Fruit fly (Drosophila melanogaster) whole organism, embryonic: Measurements from ENCODE around the gene CG32054.

Source experiments
- B-H2 ChIP-seq: fragments of 200-800 bp; sonication (Bioruptor generic); optimal IDR thresholded peaks from 2 replicates; lab custom pipeline; 2018; ENCODE audit warnings: missing biosample characterization, mild to moderate bottlenecking, missing genetic modification characterization
- BEAF-32 ChIP-seq: fragments of 200-800 bp; sonication (Bioruptor generic); optimal IDR thresholded peaks from 3 replicates; lab custom pipeline; 2017; ENCODE audit warnings: missing biosample characterization, missing genetic modification characterization, mild to moderate bottlenecking, moderate library complexity, missing genetic modification reagents
- Blimp-1 ChIP-seq: fragments of 200-800 bp; sonication (Bioruptor generic); optimal IDR thresholded peaks from 3 replicates; lab custom pipeline; 2018; ENCODE audit warnings: missing biosample characterization, missing genetic modification characterization, mild to moderate bottlenecking, moderate library complexity, missing genetic modification reagents
- CG11504 ChIP-seq: fragments of 200-800 bp; sonication (Bioruptor generic); optimal IDR thresholded peaks from 3 replicates; lab custom pipeline; 2019; ENCODE audit warnings: missing biosample characterization, mild to moderate bottlenecking, missing genetic modification characterization, moderate library complexity
- CG11723 ChIP-seq: fragments of 200-800 bp; sonication (Bioruptor generic); optimal IDR thresholded peaks from 2 replicates; lab custom pipeline; 2017; ENCODE audit warnings: missing biosample characterization, mild to moderate bottlenecking, missing genetic modification characterization
- CG12155 ChIP-seq: fragments of 200-800 bp; sonication (Bioruptor generic); optimal IDR thresholded peaks from 3 replicates; lab custom pipeline; 2016; ENCODE audit warnings: missing biosample characterization, missing genetic modification characterization
- CG13296 ChIP-seq: fragments of 200-800 bp; sonication (Bioruptor generic); optimal IDR thresholded peaks from 3 replicates; lab custom pipeline; 2018; ENCODE audit warnings: missing biosample characterization, mild to moderate bottlenecking, missing genetic modification characterization
- CG14050 ChIP-seq: fragments of 200-800 bp; sonication (Bioruptor generic); IDR thresholded peaks from 3 replicates; pipeline ENCODE4 v1.3.6; 2022; ENCODE audit warnings: missing biosample characterization, missing genetic modification characterization
- CG17385 ChIP-seq: fragments of 200-800 bp; sonication (Bioruptor generic); optimal IDR thresholded peaks from 3 replicates; lab custom pipeline; 2018; ENCODE audit warnings: missing biosample characterization, mild to moderate bottlenecking, missing genetic modification characterization
- CG30431 ChIP-seq: fragments of 200-800 bp; sonication (Bioruptor generic); optimal IDR thresholded peaks from 2 replicates; lab custom pipeline; 2017; ENCODE audit warnings: missing biosample characterization, missing genetic modification characterization
- CG3065 ChIP-seq: fragments of 200-800 bp; sonication (Bioruptor generic); optimal IDR thresholded peaks from 2 replicates; lab custom pipeline; 2016; ENCODE audit warnings: missing biosample characterization, missing genetic modification characterization
- CG34376 ChIP-seq: fragments of 200-800 bp; sonication (Bioruptor generic); optimal IDR thresholded peaks from 2 replicates; lab custom pipeline; 2018; ENCODE audit warnings: missing biosample characterization, mild to moderate bottlenecking, missing genetic modification characterization
- CG4282 ChIP-seq: fragments of 200-800 bp; sonication (Bioruptor generic); optimal IDR thresholded peaks from 2 replicates; lab custom pipeline; 2016; ENCODE audit warnings: missing biosample characterization, missing genetic modification characterization
- CG43689 ChIP-seq: fragments of 200-800 bp; sonication (Bioruptor generic); IDR thresholded peaks from 2 replicates; pipeline ENCODE4 v1.3.6; 2022; ENCODE audit warnings: missing biosample characterization, missing genetic modification characterization
- CG6175 ChIP-seq: fragments of 200-800 bp; sonication (Bioruptor generic); IDR thresholded peaks from 3 replicates; pipeline ENCODE4 v1.3.6; 2022; ENCODE audit warnings: missing biosample characterization, missing genetic modification characterization
- CG6254 ChIP-seq: fragments of 200-800 bp; sonication (Bioruptor generic); optimal IDR thresholded peaks from 3 replicates; lab custom pipeline; 2017; ENCODE audit warnings: mild to moderate bottlenecking, missing biosample characterization, missing genetic modification reagents, missing genetic modification characterization
- CG7271 ChIP-seq: fragments of 200-800 bp; sonication (Bioruptor generic); optimal IDR thresholded peaks from 2 replicates; lab custom pipeline; 2018; ENCODE audit warnings: missing biosample characterization, mild to moderate bottlenecking, missing genetic modification characterization, moderate library complexity
- CG8281 ChIP-seq: fragments of 200-800 bp; sonication (Bioruptor generic); optimal IDR thresholded peaks from 2 replicates; lab custom pipeline; 2018; ENCODE audit warnings: missing biosample characterization, mild to moderate bottlenecking, missing genetic modification characterization, moderate library complexity
- CG8924 ChIP-seq: fragments of 200-800 bp; optimal IDR thresholded peaks from 3 replicates; lab custom pipeline; 2019; ENCODE audit warnings: missing biosample characterization, mild to moderate bottlenecking, missing genetic modification characterization, moderate library complexity
- CG9727 ChIP-seq: fragments of 200-800 bp; sonication (Bioruptor generic); optimal IDR thresholded peaks from 3 replicates; lab custom pipeline; 2017; ENCODE audit warnings: missing biosample characterization, mild to moderate bottlenecking, missing genetic modification characterization
- D19B ChIP-seq: fragments of 200-800 bp; sonication (Bioruptor generic); optimal IDR thresholded peaks from 2 replicates; lab custom pipeline; 2017; ENCODE audit warnings: missing biosample characterization, mild to moderate bottlenecking, missing genetic modification characterization
- Dek ChIP-seq: fragments of 200-800 bp; sonication (Bioruptor generic); optimal IDR thresholded peaks from 3 replicates; lab custom pipeline; 2019; ENCODE audit warnings: missing biosample characterization, mild to moderate bottlenecking, missing genetic modification characterization, moderate library complexity
- Doc3 ChIP-seq: fragments of 200-800 bp; sonication (Bioruptor generic); IDR thresholded peaks from 3 replicates; pipeline ENCODE4 v1.3.6; 2022; ENCODE audit warnings: missing biosample characterization, missing genetic modification characterization; ENCODE audit not compliant: partially characterized antibody
- Fer2 ChIP-seq: fragments of 200-800 bp; sonication (Bioruptor generic); optimal IDR thresholded peaks from 2 replicates; lab custom pipeline; 2018; ENCODE audit warnings: missing biosample characterization, mild to moderate bottlenecking, missing genetic modification characterization, moderate library complexity
- Hey ChIP-seq: fragments of 200-800 bp; sonication (Bioruptor generic); optimal IDR thresholded peaks from 3 replicates; lab custom pipeline; 2018; ENCODE audit warnings: missing biosample characterization, mild to moderate bottlenecking, missing genetic modification characterization
- Hr51 ChIP-seq, 2 experiments: fragments of 200-800 bp; sonication (Bioruptor generic); optimal IDR thresholded peaks; 2 replicates in 1 of 2; 3 replicates in 1 of 2; lab custom pipeline; 2016 to 2018; ENCODE audit warnings: missing biosample characterization in 2 of 2, missing genetic modification characterization in 2 of 2, mild to moderate bottlenecking in 1 of 2, moderate library complexity in 1 of 2
- Jarid2 ChIP-seq: fragments of 200-800 bp; sonication (Bioruptor generic); optimal IDR thresholded peaks from 3 replicates; lab custom pipeline; 2017; ENCODE audit warnings: mild to moderate bottlenecking, missing biosample characterization, missing genetic modification reagents, missing genetic modification characterization
- Lim3 ChIP-seq: fragments of 200-800 bp; sonication (Bioruptor generic); IDR thresholded peaks from 2 replicates; pipeline ENCODE4 v1.3.6; 2022; ENCODE audit warnings: missing biosample characterization, missing genetic modification characterization
- Oaz ChIP-seq: fragments of 200-800 bp; sonication (Bioruptor generic); IDR thresholded peaks from 2 replicates; pipeline ENCODE4 v1.3.6; 2022; ENCODE audit warnings: missing biosample characterization, missing genetic modification characterization
- Ptx1 ChIP-seq: fragments of 200-800 bp; sonication (Bioruptor generic); IDR thresholded peaks from 2 replicates; pipeline ENCODE4 v1.3.6; 2022; ENCODE audit warnings: missing biosample characterization, missing genetic modification characterization
- Sry-δ ChIP-seq: fragments of 200-800 bp; sonication (Bioruptor generic); optimal IDR thresholded peaks from 2 replicates; lab custom pipeline; 2016; ENCODE audit warnings: missing biosample characterization, missing genetic modification characterization
- Tbp ChIP-seq: fragments of >200 bp; optimal IDR thresholded peaks from 2 replicates; lab custom pipeline; 2018; ENCODE audit warnings: missing biosample characterization, missing genetic modification characterization
- Trl ChIP-seq, 3 experiments: fragments of >200 bp in 2 of 3; fragments of 200-800 bp in 1 of 3; sonication (Bioruptor generic) in 1 of 3; optimal IDR thresholded peaks; 2 replicates in 1 of 3; 3 replicates in 2 of 3; lab custom pipeline; 2016 to 2017; ENCODE audit warnings: missing biosample characterization in 1 of 3, missing genetic modification characterization in 1 of 3
- Xbp1 ChIP-seq: fragments of 200-800 bp; sonication (Bioruptor generic); optimal IDR thresholded peaks from 3 replicates; lab custom pipeline; 2016; ENCODE audit warnings: missing biosample characterization, mild to moderate bottlenecking, missing genetic modification characterization
- YL-1 ChIP-seq: fragments of 200-800 bp; sonication (Bioruptor generic); optimal IDR thresholded peaks from 3 replicates; lab custom pipeline; 2017; ENCODE audit warnings: missing biosample characterization, mild to moderate bottlenecking, missing genetic modification characterization
- ab ChIP-seq: fragments of 200-800 bp; sonication (Bioruptor generic); optimal IDR thresholded peaks from 2 replicates; lab custom pipeline; 2016; ENCODE audit warnings: missing biosample characterization, missing genetic modification characterization
- amos ChIP-seq: fragments of 200-800 bp; sonication (Bioruptor generic); IDR thresholded peaks from 2 replicates; pipeline ENCODE4 v1.3.6; 2022; ENCODE audit warnings: missing biosample characterization, missing genetic modification characterization; ENCODE audit not compliant: partially characterized antibody
- bcd ChIP-seq: fragments of 200-800 bp; sonication (Bioruptor generic); optimal IDR thresholded peaks from 2 replicates; lab custom pipeline; 2017; ENCODE audit warnings: missing biosample characterization, mild to moderate bottlenecking, missing genetic modification characterization
- cato ChIP-seq: fragments of 200-800 bp; sonication (Bioruptor generic); optimal IDR thresholded peaks from 2 replicates; lab custom pipeline; 2016; ENCODE audit warnings: missing biosample characterization, missing genetic modification characterization, borderline replicate concordance
- dimm ChIP-seq: fragments of 200-800 bp; sonication (Bioruptor generic); IDR thresholded peaks from 2 replicates; pipeline ENCODE4 v1.3.6; 2022; ENCODE audit warnings: missing biosample characterization, missing genetic modification characterization
- dmrt99B ChIP-seq: fragments of 200-800 bp; sonication (Bioruptor generic); optimal IDR thresholded peaks from 2 replicates; lab custom pipeline; 2018; ENCODE audit warnings: missing biosample characterization, mild to moderate bottlenecking, missing genetic modification characterization, moderate library complexity
- fd3F ChIP-seq: fragments of 200-800 bp; sonication (Bioruptor generic); optimal IDR thresholded peaks from 2 replicates; lab custom pipeline; 2018; ENCODE audit warnings: missing biosample characterization, mild to moderate bottlenecking, missing genetic modification characterization, moderate library complexity
- gcm ChIP-seq: fragments of 200-800 bp; sonication (Bioruptor generic); optimal IDR thresholded peaks from 2 replicates; lab custom pipeline; 2019; ENCODE audit warnings: missing biosample characterization, mild to moderate bottlenecking, missing genetic modification characterization, moderate library complexity
- grn ChIP-seq: fragments of 200-800 bp; sonication (Bioruptor generic); optimal IDR thresholded peaks from 3 replicates; lab custom pipeline; 2017; ENCODE audit warnings: missing biosample characterization, missing genetic modification characterization
- hth ChIP-seq: fragments of >200 bp; optimal IDR thresholded peaks from 2 replicates; lab custom pipeline; 2017; ENCODE audit warnings: inconsistent platforms
- inv ChIP-seq: fragments of 200-800 bp; sonication (Bioruptor generic); IDR thresholded peaks from 2 replicates; pipeline ENCODE4 v1.3.6; 2022; ENCODE audit warnings: missing biosample characterization, missing genetic modification characterization; ENCODE audit not compliant: partially characterized antibody
- jigr1 ChIP-seq: fragments of 200-800 bp; sonication (Bioruptor generic); IDR thresholded peaks from 3 replicates; pipeline ENCODE4 v1.3.6; 2022; ENCODE audit warnings: missing biosample characterization, missing genetic modification characterization
- knrl ChIP-seq: fragments of 200-800 bp; sonication (Bioruptor generic); IDR thresholded peaks from 3 replicates; pipeline ENCODE4 v1.3.6; 2022; ENCODE audit warnings: missing biosample characterization, missing genetic modification characterization; ENCODE audit not compliant: partially characterized antibody
- mirr ChIP-seq: fragments of 200-800 bp; sonication (Bioruptor generic); optimal IDR thresholded peaks from 3 replicates; lab custom pipeline; 2018; ENCODE audit warnings: missing biosample characterization, mild to moderate bottlenecking, missing genetic modification characterization
- pnt ChIP-seq: fragments of 200-800 bp; sonication (Bioruptor generic); optimal IDR thresholded peaks from 3 replicates; lab custom pipeline; 2016; ENCODE audit warnings: missing biosample characterization, missing genetic modification characterization
- stwl ChIP-seq: fragments of 200-800 bp; sonication (Bioruptor generic); optimal IDR thresholded peaks from 3 replicates; lab custom pipeline; 2018; ENCODE audit warnings: missing biosample characterization, mild to moderate bottlenecking, missing genetic modification characterization, moderate library complexity
- sug ChIP-seq: fragments of 200-800 bp; optimal IDR thresholded peaks from 2 replicates; lab custom pipeline; 2019; ENCODE audit warnings: missing biosample characterization, mild to moderate bottlenecking, missing genetic modification characterization, moderate library complexity
- ttk ChIP-seq: fragments of 200-800 bp; sonication (Bioruptor generic); IDR thresholded peaks from 2 replicates; pipeline ENCODE4 v2.1.2; 2022; ENCODE audit warnings: missing biosample characterization, missing genetic modification characterization

The CG32054 gene

dm6 chr3L:10094722-10095121 lies at the start of gene CG32054 (continued):
- no peak for TF ChIP-seq BEAF-32 (GFP tag; lab: Kevin White, UChicago)
- no peak for TF ChIP-seq ab (GFP tag; lab: Kevin White, UChicago)
- no peak for TF ChIP-seq B-H2 (GFP tag; lab: Kevin White, UChicago)
- no peak for TF ChIP-seq Trl (optimal IDR thresholded peaks at IDR 0.05; lab: Kevin White, UChicago)
- TF ChIP-seq Trl (GFP tag; optimal IDR thresholded peaks at IDR 0.05; lab: Kevin White, UChicago), result no peak
- TF ChIP-seq CG4282, result no peak
- TF ChIP-seq stwl (tag; lab: Kevin White, UChicago), result no peak
- TF ChIP-seq CG6254 (GFP tag; lab: Kevin White, UChicago), result no peak
- TF ChIP-seq Doc3 (GFP tag; lab: Robert Waterston, UW), result no peak
- TF ChIP-seq CG14050 (GFP tag; lab: Robert Waterston, UW), result no peak
- TF ChIP-seq Fer2 (tag; lab: Kevin White, UChicago), result no peak
- no peak for TF ChIP-seq Blimp-1 (GFP tag; lab: Kevin White, UChicago)
- no peak for TF ChIP-seq pnt (GFP tag; lab: Kevin White, UChicago)
- no peak for TF ChIP-seq CG17385
- TF ChIP-seq CG12155, result no peak
- TF ChIP-seq CG30431 (GFP tag; lab: Kevin White, UChicago), result no peak
- no peak for TF ChIP-seq CG34376
- peak; percentile 60 for TF ChIP-seq grn (GFP tag; lab: Kevin White, UChicago)
- TF ChIP-seq fd3F, result no peak
- TF ChIP-seq sug, result peak; percentile 98
- TF ChIP-seq dimm (GFP tag; lab: Robert Waterston, UW), result no peak
- no peak for TF ChIP-seq Dek
- no peak for TF ChIP-seq gcm
- no peak for TF ChIP-seq Sry-δ (GFP tag; lab: Kevin White, UChicago)
- TF ChIP-seq Xbp1 (GFP tag; lab: Kevin White, UChicago), result no peak
- TF ChIP-seq CG43689 (GFP tag; lab: Robert Waterston, UW), result no peak
- no peak for TF ChIP-seq bcd (GFP tag; lab: Kevin White, UChicago)
- no peak for TF ChIP-seq CG13296 (GFP tag; lab: Kevin White, UChicago)
- peak; percentile 38 for TF ChIP-seq Hey
- no peak for TF ChIP-seq D19B (GFP tag; lab: Kevin White, UChicago)
- no peak for TF ChIP-seq knrl (GFP tag; lab: Robert Waterston, UW)
- TF ChIP-seq cato (GFP tag; lab: Kevin White, UChicago), result no peak
- TF ChIP-seq ttk (GFP tag; lab: Robert Waterston, UW), result no peak
- TF ChIP-seq CG11723 (GFP tag; lab: Kevin White, UChicago), result no peak
- TF ChIP-seq hth (lab: Kevin White, UChicago), result no peak
- TF ChIP-seq Tbp (GFP tag; lab: Kevin White, UChicago), result no peak
- no peak for TF ChIP-seq Oaz
- TF ChIP-seq mirr (GFP tag; lab: Kevin White, UChicago), result peak; percentile 83
- TF ChIP-seq YL-1 (GFP tag; lab: Kevin White, UChicago), result no peak
- no peak for TF ChIP-seq Lim3
- peak; percentile 28 for TF ChIP-seq Jarid2 (GFP tag; lab: Kevin White, UChicago)
- no peak for TF ChIP-seq CG8924 (tag; lab: Kevin White, UChicago)

dm6 chr3L:10110379-10110778 lies 15.8 kb upstream of the CG32054 start:
- TF ChIP-seq dmrt99B (tag; lab: Kevin White, UChicago) (peak; percentile 17), amos (no peak), CG6175 (GFP tag; lab: Robert Waterston, UW) (0 out of 3 replicates have a peak, but pooled peaks have one; percentile 28), CG9727 (GFP tag; lab: Kevin White, UChicago) (peak; percentile 18), Ptx1 (GFP tag; lab: Robert Waterston, UW) (peak; percentile 51; the same call in 1 of the 2 replicates), CG11504 (tag; lab: Kevin White, UChicago) (peak; percentile 48), CG8281 (no peak), CG3065 (GFP tag; lab: Kevin White, UChicago) (no peak), inv (GFP tag; lab: Robert Waterston, UW) (no peak), CG7271 (tag; lab: Kevin White, UChicago) (no peak), Hr51 (GFP tag; optimal IDR thresholded peaks at IDR 0.05; lab: Kevin White, UChicago) (peak in 1 of 2 experiments; percentile 22), jigr1 (no peak)
